Fruit fly (Drosophila melanogaster): ENCODE measurements around the gene baz.

Gene baz

DNA sequence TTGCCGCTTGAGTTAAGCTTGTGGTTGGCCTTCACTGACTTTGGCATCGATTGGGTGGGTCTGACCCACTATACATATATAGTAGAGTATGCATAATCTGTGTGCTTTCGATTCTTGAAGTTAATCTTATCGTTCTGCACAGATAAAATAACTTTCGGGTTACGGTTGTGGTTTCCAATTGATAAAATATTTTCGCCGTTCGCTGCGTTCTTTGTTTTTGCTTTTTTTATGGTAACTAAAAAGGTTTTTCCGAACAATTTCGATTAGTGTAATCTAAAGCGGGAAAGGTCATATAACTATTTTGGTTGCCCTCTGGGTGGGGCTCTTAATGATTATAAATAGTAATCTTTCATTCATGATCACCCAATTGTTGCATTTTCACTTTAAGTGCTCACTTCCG, 20.7 kb downstream of the baz start:
- no peak for TF ChIP-seq sv (GFP tag; optimal IDR thresholded peaks at IDR 0.05)
- TF ChIP-seq Jra (GFP tag; optimal IDR thresholded peaks at IDR 0.05) = no peak
- no peak for TF ChIP-seq dsf (GFP tag; optimal IDR thresholded peaks at IDR 0.05; ENCODE audit: borderline replicate concordance)
- TF ChIP-seq lola (GFP tag; optimal IDR thresholded peaks at IDR 0.05) = no peak
- no peak for TF ChIP-seq CrebA (GFP tag; optimal IDR thresholded peaks at IDR 0.05; ENCODE audit: borderline replicate concordance)
- TF ChIP-seq fru (GFP tag; optimal IDR thresholded peaks at IDR 0.05) = no peak
- no peak for TF ChIP-seq ey (GFP tag; optimal IDR thresholded peaks at IDR 0.05)
- TF ChIP-seq rgr (GFP tag; optimal IDR thresholded peaks at IDR 0.05) = no peak
- TF ChIP-seq Mio (GFP tag; optimal IDR thresholded peaks at IDR 0.05) = no peak
- no peak for TF ChIP-seq jim (GFP tag; optimal IDR thresholded peaks at IDR 0.05)
- no peak for TF ChIP-seq psq (GFP tag; optimal IDR thresholded peaks at IDR 0.05)

DNA sequence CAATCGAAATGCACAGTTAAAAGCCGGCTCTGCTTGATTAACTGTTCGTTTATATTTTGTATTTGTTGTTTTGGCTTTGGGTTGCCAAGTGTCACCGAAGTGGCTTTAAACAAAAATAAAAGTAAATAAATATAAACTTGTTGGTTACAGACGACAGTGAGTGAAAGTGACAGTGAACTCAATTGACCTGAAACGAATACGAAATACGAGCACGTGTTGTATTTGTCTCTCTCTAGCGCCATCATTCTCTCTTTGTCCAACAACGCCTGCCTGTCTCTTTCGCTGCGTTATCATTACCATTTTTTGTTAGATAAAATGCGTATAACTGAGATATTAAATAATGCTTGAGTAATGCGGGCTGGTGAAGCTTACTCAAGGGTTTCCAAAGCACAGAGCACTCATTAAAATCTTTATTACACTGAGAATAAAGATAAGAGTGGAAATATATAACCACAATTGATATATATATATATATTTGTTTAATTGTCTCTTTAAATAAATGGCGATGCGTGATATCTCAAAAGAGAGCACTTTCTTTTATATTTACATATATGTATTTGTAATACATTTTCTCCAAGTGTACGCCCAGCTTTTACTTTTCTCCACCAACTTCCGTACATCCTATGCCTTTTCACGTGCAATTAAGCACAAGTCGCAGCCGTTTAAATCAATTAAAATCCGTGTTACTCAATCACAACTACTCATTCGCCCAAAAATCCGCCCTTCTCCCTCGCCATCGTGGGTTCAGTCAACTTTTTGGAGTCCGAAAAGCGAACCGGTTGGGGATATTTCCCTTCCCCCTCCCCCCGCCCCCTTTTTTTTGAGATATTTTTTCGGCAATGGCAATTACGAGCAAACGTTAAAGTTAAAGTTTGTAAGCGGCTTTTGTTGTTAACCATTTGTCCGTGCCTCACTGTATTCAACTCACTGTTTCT, 21.7 kb downstream of the baz start:
- TF ChIP-seq pan (optimal IDR thresholded peaks at IDR 0.05) = no peak
- no peak for TF ChIP-seq woc (GFP tag; optimal IDR thresholded peaks at IDR 0.05)
- TF ChIP-seq HLH106 (tag; optimal IDR thresholded peaks at IDR 0.05) = peak; percentile 45
- no peak for TF ChIP-seq fru (GFP tag; optimal IDR thresholded peaks at IDR 0.05)
- no peak for TF ChIP-seq lola (GFP tag; optimal IDR thresholded peaks at IDR 0.05)
- no peak for TF ChIP-seq dsf (GFP tag; optimal IDR thresholded peaks at IDR 0.05; ENCODE audit: borderline replicate concordance)
- TF ChIP-seq jim (GFP tag; optimal IDR thresholded peaks at IDR 0.05) = no peak
- no peak for TF ChIP-seq Mio (GFP tag; optimal IDR thresholded peaks at IDR 0.05)
- no peak for TF ChIP-seq Hr78 (GFP tag; optimal IDR thresholded peaks at IDR 0.05)
- TF ChIP-seq foxo (GFP tag; optimal IDR thresholded peaks at IDR 0.05) = peak in 1 of 2 experiments; percentile 14
- TF ChIP-seq Vsx2 (GFP tag; optimal IDR thresholded peaks at IDR 0.05; ENCODE audit: partially characterized antibody) = no peak
- no peak for TF ChIP-seq usp (GFP tag; optimal IDR thresholded peaks at IDR 0.05)
- TF ChIP-seq Myc (optimal IDR thresholded peaks at IDR 0.05) = no peak
- no peak for TF ChIP-seq sv (GFP tag; optimal IDR thresholded peaks at IDR 0.05)
- TF ChIP-seq br (GFP tag; optimal IDR thresholded peaks at IDR 0.05) = no peak
- TF ChIP-seq rgr (GFP tag; optimal IDR thresholded peaks at IDR 0.05) = peak; percentile 9
- no peak for TF ChIP-seq N (GFP tag; optimal IDR thresholded peaks at IDR 0.05)
- no peak for TF ChIP-seq h (GFP tag; optimal IDR thresholded peaks at IDR 0.05)
- no peak for TF ChIP-seq tai (GFP tag; optimal IDR thresholded peaks at IDR 0.05)
- TF ChIP-seq GATAd (GFP tag; optimal IDR thresholded peaks at IDR 0.05) = no peak
- no peak for TF ChIP-seq CG32264 (GFP tag; optimal IDR thresholded peaks at IDR 0.05)
- TF ChIP-seq brk (GFP tag; optimal IDR thresholded peaks at IDR 0.05) = no peak
- no peak for TF ChIP-seq dl (GFP tag; optimal IDR thresholded peaks at IDR 0.05; ENCODE audit: insufficient read depth in 1 of 2, partially characterized antibody in 2 of 2)
- peak; percentile 23 for TF ChIP-seq psq (GFP tag; optimal IDR thresholded peaks at IDR 0.05)
- peak; percentile 75 for TF ChIP-seq Dfd (GFP tag; optimal IDR thresholded peaks at IDR 0.05)
- TF ChIP-seq Dif (GFP tag; optimal IDR thresholded peaks at IDR 0.05; ENCODE audit: partially characterized antibody) = no peak
- TF ChIP-seq dmrt93B (GFP tag; optimal IDR thresholded peaks at IDR 0.05) = no peak
- TF ChIP-seq OdsH (GFP tag; optimal IDR thresholded peaks at IDR 0.05) = peak; percentile 26
- no peak for TF ChIP-seq Jra (GFP tag; optimal IDR thresholded peaks at IDR 0.05)
- TF ChIP-seq CrebA (GFP tag; optimal IDR thresholded peaks at IDR 0.05; ENCODE audit: borderline replicate concordance) = no peak
- TF ChIP-seq Hnf4 (GFP tag; optimal IDR thresholded peaks at IDR 0.05) = no peak
- TF ChIP-seq CG9705 (GFP tag; optimal IDR thresholded peaks at IDR 0.05) = no peak
- no peak for TF ChIP-seq ey (GFP tag; optimal IDR thresholded peaks at IDR 0.05)
- TF ChIP-seq Abd-B (GFP tag; optimal IDR thresholded peaks at IDR 0.05) = no peak
- TF ChIP-seq Hr83 (GFP tag; optimal IDR thresholded peaks at IDR 0.05; ENCODE audit: poor library complexity, severe bottlenecking) = no peak
- TF ChIP-seq Sp1 (GFP tag; optimal IDR thresholded peaks at IDR 0.05) = peak; percentile 46
- no peak for TF ChIP-seq Rel (GFP tag; optimal IDR thresholded peaks at IDR 0.05)
- TF ChIP-seq Rel (tag; optimal IDR thresholded peaks at IDR 0.05) = no peak
- TF ChIP-seq sage (GFP tag; optimal IDR thresholded peaks at IDR 0.05) = no peak
